Fruit fly (Drosophila melanogaster) whole organism, embryonic: Measurements from ENCODE around the gene osk.
A peak's percentile ranks its signal among the peaks of the same experiment; 100 is the strongest.

ENCODE experiments used
- Atf3 ChIP-seq: fragments of 200-800 bp; sonication (Bioruptor generic); optimal IDR thresholded peaks from 3 replicates; lab custom pipeline; 2016; ENCODE audit warnings: missing biosample characterization, missing genetic modification characterization
- BtbVII ChIP-seq: fragments of 200-800 bp; sonication (Bioruptor generic); optimal IDR thresholded peaks from 3 replicates; lab custom pipeline; 2017; ENCODE audit warnings: missing biosample characterization, mild to moderate bottlenecking, missing genetic modification characterization
- Bteb2 ChIP-seq: fragments of 200-800 bp; sonication (Bioruptor generic); optimal IDR thresholded peaks from 2 replicates; lab custom pipeline; 2016; ENCODE audit warnings: missing biosample characterization, missing genetic modification characterization
- CG10147 ChIP-seq: fragments of 200-800 bp; sonication (Bioruptor generic); optimal IDR thresholded peaks from 2 replicates; lab custom pipeline; 2019; ENCODE audit warnings: missing biosample characterization, mild to moderate bottlenecking, missing genetic modification characterization, moderate library complexity
- CG11093 ChIP-seq: fragments of 200-800 bp; sonication (Bioruptor generic); IDR thresholded peaks from 3 replicates; pipeline ENCODE4 v1.3.6; 2022; ENCODE audit warnings: missing biosample characterization, missing genetic modification characterization
- CG12219 ChIP-seq: fragments of 200-800 bp; sonication (Bioruptor generic); optimal IDR thresholded peaks from 3 replicates; lab custom pipeline; 2018; ENCODE audit warnings: missing biosample characterization, mild to moderate bottlenecking, missing genetic modification characterization
- CG12299 ChIP-seq: fragments of 200-800 bp; sonication (Bioruptor generic); optimal IDR thresholded peaks from 2 replicates; lab custom pipeline; 2018; ENCODE audit warnings: missing biosample characterization, mild to moderate bottlenecking, missing genetic modification characterization
- CG12769 ChIP-seq: fragments of 200-800 bp; sonication (Bioruptor generic); optimal IDR thresholded peaks from 2 replicates; lab custom pipeline; 2019; ENCODE audit warnings: missing biosample characterization, mild to moderate bottlenecking, missing genetic modification characterization, moderate library complexity
- CG13624 ChIP-seq: fragments of 200-800 bp; sonication (Bioruptor generic); optimal IDR thresholded peaks from 2 replicates; lab custom pipeline; 2016; ENCODE audit warnings: missing biosample characterization, missing genetic modification characterization
- CG17802 ChIP-seq: fragments of 200-800 bp; sonication (Bioruptor generic); optimal IDR thresholded peaks from 2 replicates; lab custom pipeline; 2018; ENCODE audit warnings: missing biosample characterization, mild to moderate bottlenecking, missing genetic modification characterization, moderate library complexity
- CG17912 ChIP-seq: fragments of 200-800 bp; sonication (Bioruptor generic); optimal IDR thresholded peaks from 2 replicates; lab custom pipeline; 2018; ENCODE audit warnings: missing biosample characterization, mild to moderate bottlenecking, missing genetic modification characterization
- CG30020 ChIP-seq: fragments of 200-800 bp; optimal IDR thresholded peaks from 2 replicates; lab custom pipeline; 2019; ENCODE audit warnings: missing biosample characterization, mild to moderate bottlenecking, missing genetic modification characterization, moderate library complexity
- CG30431 ChIP-seq: fragments of 200-800 bp; sonication (Bioruptor generic); optimal IDR thresholded peaks from 2 replicates; lab custom pipeline; 2017; ENCODE audit warnings: missing biosample characterization, missing genetic modification characterization
- CG3163 ChIP-seq: fragments of 200-800 bp; sonication (Bioruptor generic); optimal IDR thresholded peaks from 3 replicates; lab custom pipeline; 2016; ENCODE audit warnings: missing biosample characterization, missing genetic modification characterization
- CG32532 ChIP-seq: fragments of 200-800 bp; sonication (Bioruptor generic); IDR thresholded peaks from 2 replicates; pipeline ENCODE4 v1.3.6; 2022; ENCODE audit warnings: missing biosample characterization, missing genetic modification characterization
- CG34376 ChIP-seq: fragments of 200-800 bp; sonication (Bioruptor generic); optimal IDR thresholded peaks from 2 replicates; lab custom pipeline; 2018; ENCODE audit warnings: missing biosample characterization, mild to moderate bottlenecking, missing genetic modification characterization
- CG34422 ChIP-seq: fragments of 200-800 bp; sonication (Bioruptor generic); IDR thresholded peaks from 3 replicates; pipeline ENCODE4 v1.3.6; 2022; ENCODE audit warnings: missing biosample characterization, missing genetic modification characterization
- CG3995 ChIP-seq: fragments of 200-800 bp; sonication (Bioruptor generic); optimal IDR thresholded peaks from 3 replicates; lab custom pipeline; 2016; ENCODE audit warnings: missing biosample characterization, missing genetic modification characterization
- CG7839 ChIP-seq: fragments of 200-800 bp; sonication (Bioruptor generic); optimal IDR thresholded peaks from 3 replicates; lab custom pipeline; 2018; ENCODE audit warnings: missing biosample characterization, mild to moderate bottlenecking, missing genetic modification characterization, moderate library complexity
- CG8359 ChIP-seq: fragments of 200-800 bp; sonication (Bioruptor generic); optimal IDR thresholded peaks from 2 replicates; lab custom pipeline; 2017; ENCODE audit warnings: missing biosample characterization, mild to moderate bottlenecking, missing genetic modification characterization, borderline replicate concordance
- Dll ChIP-seq: fragments of 200-800 bp; sonication (Bioruptor generic); IDR thresholded peaks from 4 replicates; pipeline ENCODE4 v1.3.6; 2022; ENCODE audit warnings: missing biosample characterization, missing genetic modification characterization; ENCODE audit not compliant: partially characterized antibody
- Ets97D ChIP-seq: fragments of 200-800 bp; sonication (Bioruptor generic); optimal IDR thresholded peaks from 3 replicates; lab custom pipeline; 2016; ENCODE audit warnings: missing biosample characterization, missing genetic modification characterization
- Fer2 ChIP-seq: fragments of 200-800 bp; sonication (Bioruptor generic); optimal IDR thresholded peaks from 2 replicates; lab custom pipeline; 2018; ENCODE audit warnings: missing biosample characterization, mild to moderate bottlenecking, missing genetic modification characterization, moderate library complexity
- Hmr ChIP-seq: fragments of 200-800 bp; sonication (Bioruptor generic); optimal IDR thresholded peaks from 3 replicates; lab custom pipeline; 2017; ENCODE audit warnings: mild to moderate bottlenecking, missing biosample characterization, missing genetic modification reagents, missing genetic modification characterization
- Hr78 ChIP-seq, 2 experiments: fragments of 200-800 bp in 1 of 2; fragments of >200 bp in 1 of 2; sonication (Bioruptor generic) in 1 of 2; optimal IDR thresholded peaks; 2 replicates each; lab custom pipeline; 2017 to 2019; ENCODE audit warnings: missing biosample characterization in 2 of 2, missing genetic modification characterization in 2 of 2, mild to moderate bottlenecking in 1 of 2, moderate library complexity in 1 of 2
- Jarid2 ChIP-seq: fragments of 200-800 bp; sonication (Bioruptor generic); optimal IDR thresholded peaks from 3 replicates; lab custom pipeline; 2017; ENCODE audit warnings: mild to moderate bottlenecking, missing biosample characterization, missing genetic modification reagents, missing genetic modification characterization
- Med ChIP-seq: fragments of 200-800 bp; sonication (Bioruptor generic); peaks from one replicate; lab custom pipeline; 2016; ENCODE audit warnings: missing biosample characterization, missing genetic modification characterization, mild to moderate bottlenecking, inconsistent platforms, moderate library complexity
- Mrtf ChIP-seq: fragments of 200-800 bp; sonication (Bioruptor generic); IDR thresholded peaks from 3 replicates; pipeline ENCODE4 v1.3.6; 2022; ENCODE audit warnings: missing biosample characterization, missing genetic modification characterization
- NFAT ChIP-seq: fragments of 200-800 bp; sonication (Bioruptor generic); IDR thresholded peaks from 2 replicates; pipeline ENCODE4 v1.3.6; 2022; ENCODE audit warnings: missing biosample characterization, missing genetic modification characterization
- Rfx ChIP-seq: fragments of 200-800 bp; sonication (Bioruptor generic); IDR thresholded peaks from 2 replicates; pipeline ENCODE4 v1.3.6; 2022; ENCODE audit warnings: missing biosample characterization, missing genetic modification characterization
- Taf1 ChIP-seq: fragments of 200-800 bp; sonication (Bioruptor generic); IDR thresholded peaks from 2 replicates; pipeline ENCODE4 v1.3.6; 2022; ENCODE audit warnings: missing biosample characterization, missing genetic modification characterization
- Trl ChIP-seq, 3 experiments: fragments of >200 bp in 2 of 3; fragments of 200-800 bp in 1 of 3; sonication (Bioruptor generic) in 1 of 3; optimal IDR thresholded peaks; 2 replicates in 1 of 3; 3 replicates in 2 of 3; lab custom pipeline; 2016 to 2017; ENCODE audit warnings: missing biosample characterization in 1 of 3, missing genetic modification characterization in 1 of 3
- ash1 ChIP-seq: fragments of 200-800 bp; sonication (Bioruptor generic); optimal IDR thresholded peaks from 2 replicates; lab custom pipeline; 2018; ENCODE audit warnings: missing biosample characterization, mild to moderate bottlenecking, missing genetic modification characterization
- cwo ChIP-seq: fragments of 200-800 bp; sonication (Bioruptor generic); optimal IDR thresholded peaks from 3 replicates; lab custom pipeline; 2017; ENCODE audit warnings: missing biosample characterization, missing genetic modification characterization, mild to moderate bottlenecking, moderate library complexity, missing genetic modification reagents
- dpn ChIP-seq, 2 experiments: fragments of 200-800 bp; sonication (Bioruptor generic); optimal IDR thresholded peaks; 3 replicates each; lab custom pipeline; 2016; ENCODE audit warnings: missing biosample characterization in 2 of 2, missing genetic modification characterization in 2 of 2
- esg ChIP-seq: fragments of 200-800 bp; sonication (Bioruptor generic); conservative IDR thresholded peaks from 2 replicates; pipeline ENCODE4 v1.3.6; 2022; ENCODE audit warnings: missing biosample characterization, missing genetic modification characterization
- hth ChIP-seq: fragments of >200 bp; optimal IDR thresholded peaks from 2 replicates; lab custom pipeline; 2017; ENCODE audit warnings: inconsistent platforms
- insv ChIP-seq, 2 experiments: fragments of 200-800 bp; sonication (Bioruptor generic); optimal IDR thresholded peaks; 3 replicates each; lab custom pipeline; 2016 to 2018; ENCODE audit warnings: missing biosample characterization in 2 of 2, missing genetic modification characterization in 2 of 2
- odd ChIP-seq: fragments of 200-800 bp; sonication (Bioruptor generic); optimal IDR thresholded peaks from 2 replicates; lab custom pipeline; 2017; ENCODE audit warnings: missing biosample characterization, mild to moderate bottlenecking, missing genetic modification characterization
- pb ChIP-seq: fragments of 200-800 bp; sonication (Bioruptor generic); optimal IDR thresholded peaks from 3 replicates; lab custom pipeline; 2016; ENCODE audit warnings: missing biosample characterization, missing genetic modification characterization
- sd ChIP-seq: fragments of 200-800 bp; sonication (Bioruptor generic); optimal IDR thresholded peaks from 3 replicates; lab custom pipeline; 2018; ENCODE audit warnings: missing biosample characterization, mild to moderate bottlenecking, missing genetic modification characterization, moderate library complexity
- sr ChIP-seq: fragments of 200-800 bp; sonication (Bioruptor generic); IDR thresholded peaks from 3 replicates; pipeline ENCODE4 v1.3.6; 2022; ENCODE audit warnings: missing biosample characterization, missing genetic modification characterization
- ssp ChIP-seq: fragments of 200-800 bp; sonication (Bioruptor generic); IDR thresholded peaks from 2 replicates; pipeline ENCODE4 v1.3.6; 2022; ENCODE audit warnings: missing biosample characterization, missing genetic modification characterization
- tx ChIP-seq: fragments of 200-800 bp; sonication (Bioruptor generic); optimal IDR thresholded peaks from 2 replicates; lab custom pipeline; 2016; ENCODE audit warnings: missing biosample characterization, missing genetic modification characterization
- usp ChIP-seq: fragments of >200 bp; optimal IDR thresholded peaks from 2 replicates; lab custom pipeline; 2017; ENCODE audit warnings: missing biosample characterization, missing genetic modification characterization
- wor ChIP-seq: fragments of 200-800 bp; sonication (Bioruptor generic); IDR thresholded peaks from 2 replicates; pipeline ENCODE4 v1.3.6; 2022; ENCODE audit warnings: missing biosample characterization, missing genetic modification characterization

The osk gene

dm6 chr3R:8980776-8981165, 45.8 kb downstream of the osk start, which contains the start of gene CAHbeta (continued):
- TF ChIP-seq CG12299 (peak; percentile 56), wor (GFP tag; lab: Robert Waterston, UW) (no peak), insv (GFP tag; optimal IDR thresholded peaks at IDR 0.05; lab: Kevin White, UChicago) (no peak), ssp (GFP tag; lab: Robert Waterston, UW) (no peak), Jarid2 (GFP tag; lab: Kevin White, UChicago) (peak; percentile 34), esg (GFP tag; lab: Robert Waterston, UW) (no peak), dpn (GFP tag; optimal IDR thresholded peaks at IDR 0.05; lab: Kevin White, UChicago) (no peak), Mrtf (GFP tag; lab: Robert Waterston, UW) (no peak), Bteb2 (GFP tag; lab: Kevin White, UChicago) (no peak), CG30020 (no peak), CG17802 (no peak), Fer2 (no peak), pb (no peak), Trl (optimal IDR thresholded peaks at IDR 0.05; lab: Kevin White, UChicago) (peak; percentile 80 to 93), Trl (GFP tag; optimal IDR thresholded peaks at IDR 0.05; lab: Kevin White, UChicago) (no peak), BtbVII (GFP tag; lab: Kevin White, UChicago) (peak; percentile 40), Hr78 (GFP tag; optimal IDR thresholded peaks at IDR 0.05; lab: Kevin White, UChicago) (peak in 1 of 2 experiments; percentile 73), ash1 (GFP tag; lab: Kevin White, UChicago) (no peak), CG17912 (no peak), hth (no peak), CG32532 (GFP tag; lab: Robert Waterston, UW) (peak; percentile 36; the same call in 1 of the 2 replicates), odd (GFP tag; lab: Kevin White, UChicago) (no peak), CG12769 (peak; percentile 67), Dll (peak; percentile 34; the same call in 1 of the 4 replicates), Hmr (GFP tag; lab: Kevin White, UChicago) (no peak), Ets97D (GFP tag; lab: Kevin White, UChicago) (no peak), NFAT (GFP tag; lab: Robert Waterston, UW) (no peak), cwo (GFP tag; lab: Kevin White, UChicago) (peak; percentile 75), tx (GFP tag; lab: Kevin White, UChicago) (no peak), CG10147 (GFP tag; lab: Kevin White, UChicago) (peak; percentile 7), CG12219 (GFP tag; lab: Kevin White, UChicago) (peak; percentile 6), CG11093 (GFP tag; lab: Robert Waterston, UW) (no peak), CG34422 (GFP tag; lab: Robert Waterston, UW) (peak; percentile 12; the same call in 1 of the 3 replicates), Med (peak; percentile 82), usp (GFP tag; lab: Kevin White, UChicago) (no peak), sd (peak; percentile 73), CG13624 (GFP tag; lab: Kevin White, UChicago) (peak; percentile 31), CG8359 (no peak), CG7839 (tag; lab: Kevin White, UChicago) (no peak), CG30431 (GFP tag; lab: Kevin White, UChicago) (no peak), CG3163 (GFP tag; lab: Kevin White, UChicago) (peak; percentile 62), CG3995 (GFP tag; lab: Kevin White, UChicago) (no peak), Rfx (GFP tag; lab: Robert Waterston, UW) (peak; percentile 19; the same call in 1 of the 2 replicates), CG34376 (peak; percentile 81), sr (no peak), Atf3 (no peak), Taf1 (no peak)
